Worm (Caenorhabditis elegans) whole organism, L1 larva: Measurements from ENCODE around the gene Y47D7A.13.

Experiments
- aly-2 ChIP-seq: fragments of 150-350 bp; optimal IDR thresholded peaks from 2 replicates; lab custom pipeline; 2014; ENCODE audit warnings: missing biosample characterization, missing genetic modification characterization
- ama-1 ChIP-seq: fragments of 150-350 bp; optimal IDR thresholded peaks from 2 replicates; lab custom pipeline; 2014
- blmp-1 ChIP-seq: fragments of 150-350 bp; optimal IDR thresholded peaks from 2 replicates; lab custom pipeline; 2014; ENCODE audit warnings: missing biosample characterization, missing genetic modification characterization
- jun-1 ChIP-seq: fragments of 150-350 bp; optimal IDR thresholded peaks from 2 replicates; lab custom pipeline; 2014; ENCODE audit warnings: missing biosample characterization, missing genetic modification reagents, missing genetic modification characterization
- mab-9 ChIP-seq: fragments of 200-800 bp; sonication (Bioruptor generic); IDR thresholded peaks from 2 replicates; pipeline ENCODE4 v1.3.6; 2022; ENCODE audit warnings: missing genetic modification reagents, missing genetic modification characterization, missing compliant biosample characterization
- mdl-1 ChIP-seq, 2 experiments: fragments of 150-350 bp; optimal IDR thresholded peaks; 2 replicates each; lab custom pipeline; 2014 to 2017; ENCODE audit warnings: missing biosample characterization in 2 of 2, missing genetic modification characterization in 2 of 2, inconsistent platforms in 1 of 2
- tbx-2 ChIP-seq: sonication (generic microtip); optimal IDR thresholded peaks from 2 replicates; lab custom pipeline; 2016; ENCODE audit warnings: missing genetic modification characterization, missing compliant biosample characterization
- unc-30 ChIP-seq: sonication (generic microtip); optimal IDR thresholded peaks from 2 replicates; lab custom pipeline; 2017; ENCODE audit warnings: missing biosample characterization, missing genetic modification characterization
- unc-62 ChIP-seq: fragments of 150-350 bp; optimal IDR thresholded peaks from 2 replicates; lab custom pipeline; 2014; ENCODE audit warnings: missing biosample characterization, missing genetic modification reagents, missing genetic modification characterization

ce11 chrV:4398884-4399283, 36.8 kb downstream of the Y47D7A.13 start:
- TF ChIP-seq unc-30 (tag; lab: Kevin White, UChicago) = no peak
- TF ChIP-seq tbx-2 (tag; lab: Kevin White, UChicago) = no peak
- no peak for TF ChIP-seq mdl-1 (tag; optimal IDR thresholded peaks at IDR 0.05; lab: Kevin White, UChicago)
- no peak for TF ChIP-seq ama-1 (lab: Kevin White, UChicago)
- TF ChIP-seq aly-2 (tag; lab: Kevin White, UChicago) = no peak
- no peak for TF ChIP-seq mab-9
- no peak for TF ChIP-seq jun-1
- no peak for TF ChIP-seq blmp-1 (tag; lab: Kevin White, UChicago)
- TF ChIP-seq unc-62 (GFP tag; lab: Kevin White, UChicago) = no peak
